Worm (Caenorhabditis elegans) whole organism, L1 larva: ENCODE data around the gene ZK1248.20.
"Not testable (repeated sequence)": the region's sequence is repeated elsewhere in the genome, so short reads cannot be mapped to it uniquely, and the experiment has no call there.

Experiments used
- C04F5.9 ChIP-seq: sonication (generic microtip); optimal IDR thresholded peaks from 2 replicates; lab custom pipeline; 2016; ENCODE audit warnings: missing genetic modification characterization, missing compliant biosample characterization
- C16A3.4 ChIP-seq: fragments of 150-350 bp; optimal IDR thresholded peaks from 2 replicates; lab custom pipeline; 2014; ENCODE audit warnings: missing biosample characterization, missing genetic modification characterization
- aly-2 ChIP-seq: fragments of 150-350 bp; optimal IDR thresholded peaks from 2 replicates; lab custom pipeline; 2014; ENCODE audit warnings: missing biosample characterization, missing genetic modification characterization
- ama-1 ChIP-seq: fragments of 150-350 bp; optimal IDR thresholded peaks from 2 replicates; lab custom pipeline; 2014
- ceh-63 ChIP-seq: fragments of 200-800 bp; sonication (Bioruptor generic); optimal IDR thresholded peaks from 2 replicates; lab custom pipeline; 2018; ENCODE audit warnings: mild to moderate bottlenecking, missing genetic modification characterization, missing compliant biosample characterization
- ceh-8 ChIP-seq: fragments of 200-800 bp; sonication (Bioruptor generic); optimal IDR thresholded peaks from 2 replicates; lab custom pipeline; 2018; ENCODE audit warnings: mild to moderate bottlenecking, missing genetic modification characterization, moderate library complexity, missing compliant biosample characterization
- ceh-82 ChIP-seq, 3 experiments: fragments of 150-350 bp in 1 of 3; sonication (generic microtip) in 2 of 3; optimal IDR thresholded peaks; 2 replicates each; lab custom pipeline; 2014 to 2017; ENCODE audit warnings: missing biosample characterization in 3 of 3, missing genetic modification characterization in 3 of 3
- ceh-88 ChIP-seq: fragments of 200-800 bp; sonication (Bioruptor generic); IDR thresholded peaks from 2 replicates; pipeline ENCODE4 v1.3.6; 2022; ENCODE audit warnings: missing genetic modification characterization, missing compliant biosample characterization
- ces-1 ChIP-seq: fragments of 150-350 bp; optimal IDR thresholded peaks from 2 replicates; lab custom pipeline; 2014; ENCODE audit warnings: missing biosample characterization, missing genetic modification reagents, missing genetic modification characterization
- dsc-1 ChIP-seq: sonication (generic microtip); optimal IDR thresholded peaks from 2 replicates; lab custom pipeline; 2016; ENCODE audit warnings: mild to moderate bottlenecking, missing genetic modification characterization, missing compliant biosample characterization
- efl-1 ChIP-seq, 4 experiments: fragments of 150-350 bp; optimal IDR thresholded peaks in 3 of 4; peaks in 1 of 4; 1 replicate in 1 of 4; 2 replicates in 3 of 4; lab custom pipeline; 2014; ENCODE audit warnings: missing biosample characterization in 2 of 4, missing genetic modification characterization in 2 of 4, missing genetic modification reagents in 2 of 4
- efl-3 ChIP-seq: fragments of 200-800 bp; sonication (Bioruptor generic); optimal IDR thresholded peaks from 2 replicates; lab custom pipeline; 2018; ENCODE audit warnings: mild to moderate bottlenecking, missing genetic modification characterization, missing compliant biosample characterization
- egl-13 ChIP-seq: sonication (generic microtip); optimal IDR thresholded peaks from 2 replicates; lab custom pipeline; 2016; ENCODE audit warnings: missing genotype, missing genetic modification reagents, missing genetic modification characterization, missing compliant biosample characterization
- ets-5 ChIP-seq: fragments of 200-800 bp; sonication (Bioruptor generic); IDR thresholded peaks from 2 replicates; pipeline ENCODE4 v1.3.6; 2022; ENCODE audit warnings: missing genetic modification characterization, missing compliant biosample characterization
- fkh-10 ChIP-seq: sonication (generic microtip); optimal IDR thresholded peaks from 2 replicates; lab custom pipeline; 2017; ENCODE audit warnings: missing biosample characterization, missing genetic modification reagents, missing genetic modification characterization
- hpl-2 ChIP-seq: fragments of 150-350 bp; optimal IDR thresholded peaks from 2 replicates; lab custom pipeline; 2014; ENCODE audit warnings: missing biosample characterization, missing genetic modification reagents, missing genetic modification characterization
- isw-1 ChIP-seq: fragments of 200-800 bp; sonication (Bioruptor generic); IDR thresholded peaks from 2 replicates; pipeline ENCODE4 v1.3.6; 2022; ENCODE audit warnings: missing genetic modification characterization, missing compliant biosample characterization
- jun-1 ChIP-seq: fragments of 150-350 bp; optimal IDR thresholded peaks from 2 replicates; lab custom pipeline; 2014; ENCODE audit warnings: missing biosample characterization, missing genetic modification reagents, missing genetic modification characterization
- lin-15B ChIP-seq: fragments of 150-350 bp; sonication (generic microtip); optimal IDR thresholded peaks from 3 replicates; lab custom pipeline; 2014; ENCODE audit warnings: missing biosample characterization, missing genetic modification characterization
- lin-39 ChIP-seq: fragments of 150-350 bp; optimal IDR thresholded peaks from 2 replicates; lab custom pipeline; 2014; ENCODE audit warnings: missing biosample characterization, missing genetic modification reagents, missing genetic modification characterization
- lir-3 ChIP-seq: sonication (generic microtip); optimal IDR thresholded peaks from 2 replicates; lab custom pipeline; 2016; ENCODE audit warnings: mild to moderate bottlenecking, missing genetic modification characterization, moderate library complexity, missing compliant biosample characterization; ENCODE audit not compliant: poor library complexity
- mef-2 ChIP-seq: fragments of 150-350 bp; optimal IDR thresholded peaks from 2 replicates; lab custom pipeline; 2014; ENCODE audit warnings: missing biosample characterization, missing genetic modification characterization
- nhr-19 ChIP-seq: fragments of 200-800 bp; sonication (Bioruptor generic); conservative IDR thresholded peaks from 2 replicates; pipeline ENCODE4 v1.3.6; 2022; ENCODE audit warnings: missing genetic modification characterization, missing compliant biosample characterization
- nhr-237 ChIP-seq: fragments of 150-350 bp; optimal IDR thresholded peaks from 2 replicates; lab custom pipeline; 2014; ENCODE audit warnings: missing biosample characterization, missing genetic modification characterization
- nhr-47 ChIP-seq: sonication (generic microtip); optimal IDR thresholded peaks from 2 replicates; lab custom pipeline; 2016; ENCODE audit warnings: mild to moderate bottlenecking, missing genetic modification characterization, moderate library complexity, missing compliant biosample characterization
- nhr-71 ChIP-seq: sonication (generic microtip); optimal IDR thresholded peaks from 2 replicates; lab custom pipeline; 2016; ENCODE audit warnings: mild to moderate bottlenecking, missing genetic modification characterization, moderate library complexity, missing compliant biosample characterization
- nhr-77 ChIP-seq: fragments of 150-350 bp; optimal IDR thresholded peaks from 2 replicates; lab custom pipeline; 2014; ENCODE audit warnings: missing biosample characterization, missing genetic modification characterization
- nhr-85 ChIP-seq: sonication (generic microtip); peaks from one replicate; lab custom pipeline; 2016; ENCODE audit warnings: missing genetic modification characterization, inconsistent platforms, missing compliant biosample characterization
- pag-3 ChIP-seq: sonication (generic microtip); optimal IDR thresholded peaks from 2 replicates; lab custom pipeline; 2017; ENCODE audit warnings: missing genetic modification characterization, mild to moderate bottlenecking, missing compliant biosample characterization, antibody characterized with exemption, borderline replicate concordance; ENCODE audit not compliant: insufficient read depth
- pax-3 ChIP-seq: fragments of 200-800 bp; sonication (Bioruptor generic); optimal IDR thresholded peaks from 2 replicates; lab custom pipeline; 2018; ENCODE audit warnings: mild to moderate bottlenecking, missing genetic modification characterization, moderate library complexity, missing compliant biosample characterization
- rnt-1 ChIP-seq: sonication (generic microtip); optimal IDR thresholded peaks from 2 replicates; lab custom pipeline; 2016; ENCODE audit warnings: mild to moderate bottlenecking, missing genetic modification characterization, moderate library complexity, missing compliant biosample characterization
- snpc-4 ChIP-seq: fragments of 150-350 bp; optimal IDR thresholded peaks from 2 replicates; lab custom pipeline; 2014; ENCODE audit warnings: missing biosample characterization, missing genetic modification characterization
- tbx-2 ChIP-seq: sonication (generic microtip); optimal IDR thresholded peaks from 2 replicates; lab custom pipeline; 2016; ENCODE audit warnings: missing genetic modification characterization, missing compliant biosample characterization
- tlp-1 ChIP-seq: fragments of 150-350 bp; optimal IDR thresholded peaks from 2 replicates; lab custom pipeline; 2014; ENCODE audit warnings: missing biosample characterization, missing genetic modification characterization
- unc-130 ChIP-seq: fragments of 150-350 bp; optimal IDR thresholded peaks from 2 replicates; lab custom pipeline; 2017; ENCODE audit warnings: missing biosample characterization, missing genetic modification characterization, inconsistent platforms
- unc-62 ChIP-seq: fragments of 150-350 bp; optimal IDR thresholded peaks from 2 replicates; lab custom pipeline; 2014; ENCODE audit warnings: missing biosample characterization, missing genetic modification reagents, missing genetic modification characterization
- unc-86 ChIP-seq: sonication (generic microtip); optimal IDR thresholded peaks from 2 replicates; lab custom pipeline; 2016; ENCODE audit warnings: missing genetic modification characterization, missing compliant biosample characterization
- unc-98 ChIP-seq: fragments of 200-800 bp; sonication (Bioruptor generic); IDR thresholded peaks from 2 replicates; pipeline ENCODE4 v1.3.6; 2022; ENCODE audit warnings: missing genetic modification characterization, missing compliant biosample characterization
- vab-15 ChIP-seq: sonication (generic microtip); optimal IDR thresholded peaks from 2 replicates; lab custom pipeline; 2017; ENCODE audit warnings: missing genotype, mild to moderate bottlenecking, missing genetic modification characterization, missing compliant biosample characterization
- xbp-1 ChIP-seq: sonication (generic microtip); optimal IDR thresholded peaks from 2 replicates; lab custom pipeline; 2016; ENCODE audit warnings: missing genetic modification characterization, missing compliant biosample characterization
- zag-1 ChIP-seq: fragments of 150-350 bp; optimal IDR thresholded peaks from 2 replicates; lab custom pipeline; 2014; ENCODE audit warnings: missing biosample characterization, missing genetic modification characterization
- zip-4 ChIP-seq: fragments of 200-800 bp; sonication (Bioruptor generic); optimal IDR thresholded peaks from 2 replicates; lab custom pipeline; 2018; ENCODE audit warnings: mild to moderate bottlenecking, missing genetic modification characterization, moderate library complexity, missing compliant biosample characterization
- ztf-11 ChIP-seq, 2 experiments: sonication (generic microtip); optimal IDR thresholded peaks; 2 replicates each; lab custom pipeline; 2016 to 2017; ENCODE audit warnings: missing genetic modification characterization in 2 of 2, missing biosample characterization in 1 of 2, missing compliant biosample characterization in 1 of 2
- ztf-4 ChIP-seq: fragments of 150-350 bp; optimal IDR thresholded peaks from 2 replicates; lab custom pipeline; 2014; ENCODE audit warnings: missing biosample characterization, missing genetic modification characterization

Gene ZK1248.20

DNA sequence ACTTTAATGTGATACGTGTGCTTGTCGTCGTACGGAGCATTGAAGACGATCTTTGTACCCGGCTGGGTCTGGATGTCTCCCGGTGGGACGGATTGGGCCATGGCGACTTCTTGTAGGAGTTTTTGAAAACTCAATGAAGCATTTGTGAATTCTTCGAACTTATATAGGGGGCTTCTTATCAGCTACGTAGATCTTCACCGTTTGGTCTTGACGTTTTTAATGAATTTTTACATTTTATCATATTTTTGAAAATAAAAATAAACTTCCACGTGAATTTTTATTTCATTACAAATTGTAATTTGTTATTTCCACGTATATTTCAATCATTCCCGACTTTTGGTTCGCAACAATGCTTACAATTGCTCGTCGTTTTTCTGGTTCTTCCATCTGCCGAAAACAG, 6.2 kb upstream of the ZK1248.20 start, which contains the start of the genes msp-64 and ZK1248.5:
Gene msp-64 (minus strand): TSS at position 101 of the 400 bp plus-strand sequence.
Gene ZK1248.5 (plus strand): TSS at position 285 of the 400 bp plus-strand sequence.
- no peak for TF ChIP-seq tlp-1 (tag; lab: Kevin White, UChicago)
- TF ChIP-seq vab-15 (tag; lab: Kevin White, UChicago) = no peak
- TF ChIP-seq zip-4 (GFP tag; lab: Kevin White, UChicago) = no peak
- TF ChIP-seq tbx-2 (tag; lab: Kevin White, UChicago) = no peak
- TF ChIP-seq nhr-47 = no peak
- TF ChIP-seq ama-1 (lab: Kevin White, UChicago) = no peak
- TF ChIP-seq xbp-1 (tag; lab: Kevin White, UChicago) = no peak
- no peak for TF ChIP-seq lin-39
- no peak for TF ChIP-seq ztf-4
- TF ChIP-seq ceh-63 (GFP tag; lab: Kevin White, UChicago) = no peak
- TF ChIP-seq lin-15B = no peak
- TF ChIP-seq, all 84 proteins: peak for 0

DNA sequence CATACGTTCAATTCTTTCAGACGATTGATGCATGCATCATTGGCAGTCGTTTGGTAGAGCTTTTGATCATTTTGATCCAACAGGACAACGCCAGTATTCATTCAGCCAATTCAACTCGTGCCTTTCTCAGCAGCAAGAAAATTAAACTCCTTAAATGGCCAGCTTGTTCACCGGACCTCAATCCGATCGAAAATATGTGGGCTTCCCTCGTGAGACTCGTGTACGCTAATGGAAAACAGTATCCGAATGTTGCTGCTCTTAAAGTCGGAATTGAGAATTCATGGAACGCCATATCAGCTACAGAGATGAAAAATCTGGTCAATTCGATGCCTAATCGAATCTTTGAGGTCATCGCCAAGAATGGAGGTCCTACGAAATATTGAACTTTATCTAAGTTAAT, 1.1 kb upstream of the ZK1248.20 start, which contains the start of gene wago-5:
Gene wago-5 (minus strand): TSS at position 101 of the 400 bp plus-strand sequence.
- TF ChIP-seq tlp-1, nhr-71, lir-3 (tag; lab: Kevin White, UChicago): not testable (repeated sequence)

- TF ChIP-seq zip-4 (GFP tag; lab: Kevin White, UChicago) = no peak
- TF ChIP-seq mef-2 (tag; lab: Kevin White, UChicago) = no peak
- TF ChIP-seq C04F5.9 (tag; lab: Kevin White, UChicago) = no peak
- no peak for TF ChIP-seq efl-1 (optimal IDR thresholded peaks at IDR 0.05; lab: Kevin White, UChicago)
- TF ChIP-seq efl-1 (GFP tag; optimal IDR thresholded peaks at IDR 0.05 in 1 of 2; lab: Kevin White, UChicago) = no peak
- TF ChIP-seq dsc-1 (tag; lab: Kevin White, UChicago) = no peak
- no peak for TF ChIP-seq nhr-19 (GFP tag; lab: Robert Waterston, UW)
- TF ChIP-seq fkh-10 (GFP tag; lab: Kevin White, UChicago) = no peak
- TF ChIP-seq unc-98 = no peak
- no peak for TF ChIP-seq ceh-82 (tag; optimal IDR thresholded peaks at IDR 0.05; lab: Kevin White, UChicago)
- TF ChIP-seq unc-62 (GFP tag; lab: Kevin White, UChicago) = no peak
- no peak for TF ChIP-seq ceh-88 (GFP tag; lab: Robert Waterston, UW)
- no peak for TF ChIP-seq egl-13 (tag; lab: Kevin White, UChicago)
- no peak for TF ChIP-seq isw-1
- TF ChIP-seq ets-5 (GFP tag; lab: Robert Waterston, UW) = no peak
- no peak for TF ChIP-seq ztf-11 (tag; optimal IDR thresholded peaks at IDR 0.05; lab: Kevin White, UChicago)
- TF ChIP-seq pag-3 (tag; lab: Kevin White, UChicago) = no peak
- no peak for TF ChIP-seq tlp-1 (tag; lab: Kevin White, UChicago)
- TF ChIP-seq jun-1 = no peak
- no peak for TF ChIP-seq lir-3 (tag; lab: Kevin White, UChicago)
- no peak for TF ChIP-seq hpl-2 (GFP tag; lab: Kevin White, UChicago)
Observed at ce11 chrII:5818298-5818697, 1.9 kb downstream of the ZK1248.20 start, which contains the start of gene ZK1248.4. ZK1248.4 (plus strand) TSS chrII:5818598.

- TF ChIP-seq C04F5.9 (tag; lab: Kevin White, UChicago) = peak; percentile 27
- TF ChIP-seq nhr-85 (tag; lab: Kevin White, UChicago) = peak; percentile 79
- no peak for TF ChIP-seq aly-2 (tag; lab: Kevin White, UChicago)
- peak; percentile 76 to 77 for TF ChIP-seq efl-1 (optimal IDR thresholded peaks at IDR 0.05; lab: Kevin White, UChicago)
- peak; percentile 69 to 96 for TF ChIP-seq efl-1 (GFP tag; optimal IDR thresholded peaks at IDR 0.05 in 1 of 2; lab: Kevin White, UChicago)
- no peak for TF ChIP-seq lin-15B
- no peak for TF ChIP-seq ama-1 (lab: Kevin White, UChicago)
- TF ChIP-seq ztf-4 = no peak
- no peak for TF ChIP-seq fkh-10 (GFP tag; lab: Kevin White, UChicago)
- TF ChIP-seq nhr-77 (tag; lab: Kevin White, UChicago) = no peak
- no peak for TF ChIP-seq ceh-63 (GFP tag; lab: Kevin White, UChicago)
- no peak for TF ChIP-seq efl-3 (GFP tag; lab: Kevin White, UChicago)
- TF ChIP-seq pax-3 = no peak
- no peak for TF ChIP-seq snpc-4 (tag; lab: Kevin White, UChicago)
- TF ChIP-seq ceh-88 (GFP tag; lab: Robert Waterston, UW) = no peak
- TF ChIP-seq rnt-1 = peak; percentile 82
- TF ChIP-seq unc-130 = no peak
- TF ChIP-seq ztf-11 (tag; optimal IDR thresholded peaks at IDR 0.05; lab: Kevin White, UChicago) = peak in 1 of 2 experiments; percentile 60
- TF ChIP-seq ces-1 = no peak
- TF ChIP-seq vab-15 (tag; lab: Kevin White, UChicago) = no peak
- no peak for TF ChIP-seq zag-1 (tag; lab: Kevin White, UChicago)
- TF ChIP-seq zip-4 (GFP tag; lab: Kevin White, UChicago) = no peak
- no peak for TF ChIP-seq isw-1
- peak; percentile 38 for TF ChIP-seq egl-13 (tag; lab: Kevin White, UChicago)
- TF ChIP-seq C16A3.4 (tag; lab: Kevin White, UChicago) = peak; percentile 15
- no peak for TF ChIP-seq unc-86 (tag; lab: Kevin White, UChicago)
- no peak for TF ChIP-seq ceh-8 (GFP tag; lab: Kevin White, UChicago)
- no peak for TF ChIP-seq nhr-237 (tag; lab: Kevin White, UChicago)
Observed at ce11 chrII:5819655-5820054, 3.2 kb downstream of the ZK1248.20 start.
